Worm (Caenorhabditis elegans) whole organism, L2 larva: ENCODE results near the gene prp-3.

Experiments
- ama-1 ChIP-seq: fragments of 150-350 bp; optimal IDR thresholded peaks from 2 replicates; lab custom pipeline; 2018; ENCODE audit warnings: inconsistent platforms
- fos-1 ChIP-seq: fragments of 150-350 bp; optimal IDR thresholded peaks from 2 replicates; lab custom pipeline; 2014; ENCODE audit warnings: missing biosample characterization, missing genetic modification characterization
- lin-39 ChIP-seq: fragments of 150-350 bp; optimal IDR thresholded peaks from 2 replicates; lab custom pipeline; 2014; ENCODE audit warnings: missing biosample characterization, missing genetic modification reagents, missing genetic modification characterization
- nhr-237 ChIP-seq: fragments of 150-350 bp; optimal IDR thresholded peaks from 2 replicates; lab custom pipeline; 2014; ENCODE audit warnings: missing biosample characterization, missing genetic modification characterization

ce11 chrIII:10470927-10471326 is 43.1 kb upstream of the prp-3 start, which contains the start of gene cul-1:
- TF ChIP-seq ama-1 (lab: Kevin White, UChicago) (no peak), fos-1 (tag; lab: Kevin White, UChicago) (no peak), lin-39 (tag; lab: Kevin White, UChicago) (no peak), nhr-237 (no peak)
